Worm (Caenorhabditis elegans): ENCODE results near the gene mrps-18C.

DNA sequence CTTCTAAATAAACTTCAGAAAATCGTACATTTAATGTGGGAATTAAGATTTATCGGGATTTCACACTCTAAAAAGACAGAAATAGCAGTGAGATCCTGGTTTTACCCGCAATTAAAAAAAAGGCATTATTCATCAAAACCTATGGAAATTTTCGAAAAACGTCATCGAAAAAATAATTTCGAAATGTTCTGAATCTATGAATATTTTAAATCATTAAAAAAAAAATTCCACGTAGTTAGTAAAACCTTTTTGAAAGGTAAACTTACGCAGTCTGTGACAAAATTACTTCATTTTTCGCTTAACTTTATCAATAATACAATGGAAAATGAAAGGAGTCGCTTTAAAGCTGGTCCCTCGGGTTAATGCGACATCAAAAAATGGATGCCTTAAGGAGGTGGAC, 21.2 kb downstream of the mrps-18C start, which contains the start of gene C26E6.1:
- TF ChIP-seq ceh-16 (tag; optimal IDR thresholded peaks at IDR 0.05) = no peak
- no peak for TF ChIP-seq nhr-237 (tag; optimal IDR thresholded peaks at IDR 0.05)
